Fruit fly (Drosophila melanogaster) whole organism, embryonic: ENCODE measurements around the gene RpS25.

Experiments used
- Abd-B ChIP-seq: fragments of 200-800 bp; sonication (Bioruptor generic); optimal IDR thresholded peaks from 2 replicates; lab custom pipeline; 2018; ENCODE audit warnings: missing biosample characterization, mild to moderate bottlenecking, missing genetic modification characterization, moderate library complexity
- Bdp1 ChIP-seq: fragments of 200-800 bp; sonication (Bioruptor generic); optimal IDR thresholded peaks from 3 replicates; lab custom pipeline; 2016; ENCODE audit warnings: missing biosample characterization, missing genetic modification characterization
- CG10979 ChIP-seq: fragments of 200-800 bp; sonication (Bioruptor generic); optimal IDR thresholded peaks from 2 replicates; lab custom pipeline; 2018; ENCODE audit warnings: missing biosample characterization, mild to moderate bottlenecking, missing genetic modification characterization, moderate library complexity
- CG12155 ChIP-seq: fragments of 200-800 bp; sonication (Bioruptor generic); optimal IDR thresholded peaks from 3 replicates; lab custom pipeline; 2016; ENCODE audit warnings: missing biosample characterization, missing genetic modification characterization
- CG12299 ChIP-seq: fragments of 200-800 bp; sonication (Bioruptor generic); optimal IDR thresholded peaks from 2 replicates; lab custom pipeline; 2018; ENCODE audit warnings: missing biosample characterization, mild to moderate bottlenecking, missing genetic modification characterization
- CG12744 ChIP-seq: fragments of 200-800 bp; sonication (Bioruptor generic); optimal IDR thresholded peaks from 2 replicates; lab custom pipeline; 2016; ENCODE audit warnings: missing biosample characterization, missing genetic modification characterization
- CG13123 ChIP-seq: fragments of 200-800 bp; sonication (Bioruptor generic); optimal IDR thresholded peaks from 2 replicates; lab custom pipeline; 2016; ENCODE audit warnings: missing biosample characterization, missing genetic modification characterization
- CG15479 ChIP-seq: fragments of 200-800 bp; sonication (Bioruptor generic); optimal IDR thresholded peaks from 3 replicates; lab custom pipeline; 2019; ENCODE audit warnings: missing biosample characterization, mild to moderate bottlenecking, missing genetic modification characterization, moderate library complexity
- CG15514 ChIP-seq: fragments of 200-800 bp; sonication (Bioruptor generic); optimal IDR thresholded peaks from 3 replicates; lab custom pipeline; 2017; ENCODE audit warnings: missing biosample characterization, missing genetic modification characterization, mild to moderate bottlenecking, moderate library complexity, missing genetic modification reagents
- CG17328 ChIP-seq: fragments of 200-800 bp; sonication (Bioruptor generic); IDR thresholded peaks from 2 replicates; pipeline ENCODE4 v1.3.6; 2022; ENCODE audit warnings: missing biosample characterization, missing genetic modification characterization
- CG2199 ChIP-seq: fragments of 200-800 bp; sonication (Bioruptor generic); IDR thresholded peaks from 3 replicates; pipeline ENCODE4 v1.3.6; 2022; ENCODE audit warnings: missing biosample characterization, missing genetic modification characterization
- CG32532 ChIP-seq: fragments of 200-800 bp; sonication (Bioruptor generic); IDR thresholded peaks from 2 replicates; pipeline ENCODE4 v1.3.6; 2022; ENCODE audit warnings: missing biosample characterization, missing genetic modification characterization
- CG4820 ChIP-seq: fragments of 200-800 bp; sonication (Bioruptor generic); optimal IDR thresholded peaks from 3 replicates; lab custom pipeline; 2016; ENCODE audit warnings: missing biosample characterization, missing genetic modification characterization
- CG6654 ChIP-seq: fragments of 200-800 bp; sonication (Bioruptor generic); optimal IDR thresholded peaks from 2 replicates; lab custom pipeline; 2017; ENCODE audit warnings: missing biosample characterization, mild to moderate bottlenecking, missing genetic modification characterization
- CG6791 ChIP-seq: fragments of 200-800 bp; sonication (Bioruptor generic); IDR thresholded peaks from 3 replicates; pipeline ENCODE4 v1.3.6; 2022; ENCODE audit warnings: missing biosample characterization, missing genetic modification characterization; ENCODE audit not compliant: partially characterized antibody
- CG6854 ChIP-seq: fragments of 200-800 bp; sonication (Bioruptor generic); optimal IDR thresholded peaks from 3 replicates; lab custom pipeline; 2017; ENCODE audit warnings: missing biosample characterization, mild to moderate bottlenecking, missing genetic modification characterization
- CG8290 ChIP-seq, 3 experiments: fragments of 200-800 bp; sonication (Bioruptor generic); optimal IDR thresholded peaks; 2 replicates each; lab custom pipeline; 2016 to 2019; ENCODE audit warnings: missing biosample characterization in 3 of 3, missing genetic modification characterization in 3 of 3, mild to moderate bottlenecking in 2 of 3, moderate library complexity in 1 of 3
- Dbx ChIP-seq: fragments of 200-800 bp; sonication (Bioruptor generic); IDR thresholded peaks from 3 replicates; pipeline ENCODE4 v1.3.6; 2022; ENCODE audit warnings: missing biosample characterization, missing genetic modification characterization
- Doc3 ChIP-seq: fragments of 200-800 bp; sonication (Bioruptor generic); IDR thresholded peaks from 3 replicates; pipeline ENCODE4 v1.3.6; 2022; ENCODE audit warnings: missing biosample characterization, missing genetic modification characterization; ENCODE audit not compliant: partially characterized antibody
- Drgx ChIP-seq: fragments of 200-800 bp; sonication (Bioruptor generic); IDR thresholded peaks from 2 replicates; pipeline ENCODE4 v1.3.6; 2022; ENCODE audit warnings: missing biosample characterization, missing genetic modification characterization
- E2f1 ChIP-seq: fragments of 200-800 bp; sonication (Bioruptor generic); IDR thresholded peaks from 2 replicates; pipeline ENCODE4 v1.3.6; 2022; ENCODE audit warnings: missing biosample characterization, missing genetic modification characterization
- Fer1 ChIP-seq: fragments of 200-800 bp; sonication (Bioruptor generic); optimal IDR thresholded peaks from 2 replicates; lab custom pipeline; 2017; ENCODE audit warnings: missing biosample characterization, mild to moderate bottlenecking, missing genetic modification characterization
- GATAe ChIP-seq: fragments of 200-800 bp; sonication (Bioruptor generic); conservative IDR thresholded peaks from 2 replicates; pipeline ENCODE4 v1.3.6; 2022; ENCODE audit warnings: missing biosample characterization, missing genetic modification characterization
- HHEX ChIP-seq: fragments of 200-800 bp; sonication (Bioruptor generic); optimal IDR thresholded peaks from 3 replicates; lab custom pipeline; 2017; ENCODE audit warnings: missing biosample characterization, mild to moderate bottlenecking, missing genetic modification characterization, missing genetic modification reagents
- HLH4C ChIP-seq: fragments of 200-800 bp; sonication (Bioruptor generic); IDR thresholded peaks from 3 replicates; pipeline ENCODE4 v1.3.6; 2022; ENCODE audit warnings: missing biosample characterization, missing genetic modification characterization; ENCODE audit not compliant: partially characterized antibody
- Hr3 ChIP-seq: fragments of 200-800 bp; sonication (Bioruptor generic); optimal IDR thresholded peaks from 3 replicates; lab custom pipeline; 2016; ENCODE audit warnings: missing biosample characterization, missing genetic modification characterization
- Hr78 ChIP-seq, 2 experiments: fragments of 200-800 bp in 1 of 2; fragments of >200 bp in 1 of 2; sonication (Bioruptor generic) in 1 of 2; optimal IDR thresholded peaks; 2 replicates each; lab custom pipeline; 2017 to 2019; ENCODE audit warnings: missing biosample characterization in 2 of 2, missing genetic modification characterization in 2 of 2, mild to moderate bottlenecking in 1 of 2, moderate library complexity in 1 of 2
- Pdp1 ChIP-seq, 2 experiments: fragments of 200-800 bp; sonication (Bioruptor generic); optimal IDR thresholded peaks; 3 replicates each; lab custom pipeline; 2016; ENCODE audit warnings: missing biosample characterization in 2 of 2, missing genetic modification characterization in 2 of 2, mild to moderate bottlenecking in 1 of 2, moderate library complexity in 1 of 2
- Ptx1 ChIP-seq: fragments of 200-800 bp; sonication (Bioruptor generic); IDR thresholded peaks from 2 replicates; pipeline ENCODE4 v1.3.6; 2022; ENCODE audit warnings: missing biosample characterization, missing genetic modification characterization
- Side ChIP-seq: fragments of 200-800 bp; sonication (Bioruptor generic); optimal IDR thresholded peaks from 2 replicates; lab custom pipeline; 2016; ENCODE audit warnings: missing biosample characterization, missing genetic modification characterization
- ab ChIP-seq: fragments of 200-800 bp; sonication (Bioruptor generic); optimal IDR thresholded peaks from 2 replicates; lab custom pipeline; 2016; ENCODE audit warnings: missing biosample characterization, missing genetic modification characterization
- al ChIP-seq: fragments of 200-800 bp; sonication (Bioruptor generic); IDR thresholded peaks from 2 replicates; pipeline ENCODE4 v1.3.6; 2022; ENCODE audit warnings: missing biosample characterization, missing genetic modification characterization
- bcd ChIP-seq: fragments of 200-800 bp; sonication (Bioruptor generic); optimal IDR thresholded peaks from 2 replicates; lab custom pipeline; 2017; ENCODE audit warnings: missing biosample characterization, mild to moderate bottlenecking, missing genetic modification characterization
- crp ChIP-seq, 2 experiments: fragments of 200-800 bp; sonication (Bioruptor generic); optimal IDR thresholded peaks; 2 replicates in 1 of 2; 3 replicates in 1 of 2; lab custom pipeline; 2017; ENCODE audit warnings: missing biosample characterization in 2 of 2, missing genetic modification characterization in 2 of 2, mild to moderate bottlenecking in 1 of 2, moderate library complexity in 1 of 2
- exex ChIP-seq: fragments of 200-800 bp; sonication (Bioruptor generic); optimal IDR thresholded peaks from 4 replicates; lab custom pipeline; 2018; ENCODE audit warnings: missing biosample characterization, mild to moderate bottlenecking, missing genetic modification characterization, moderate library complexity
- ftz-f1 ChIP-seq: fragments of 200-800 bp; sonication (Bioruptor generic); optimal IDR thresholded peaks from 2 replicates; lab custom pipeline; 2016; ENCODE audit warnings: missing biosample characterization, missing genetic modification characterization
- gcm2 ChIP-seq: fragments of 200-800 bp; sonication (Bioruptor generic); optimal IDR thresholded peaks from 2 replicates; lab custom pipeline; 2016; ENCODE audit warnings: missing biosample characterization, missing genetic modification characterization
- grn ChIP-seq: fragments of 200-800 bp; sonication (Bioruptor generic); optimal IDR thresholded peaks from 3 replicates; lab custom pipeline; 2017; ENCODE audit warnings: missing biosample characterization, missing genetic modification characterization
- kay ChIP-seq: fragments of 200-800 bp; sonication (Bioruptor generic); optimal IDR thresholded peaks from 2 replicates; lab custom pipeline; 2016; ENCODE audit warnings: missing biosample characterization, missing genetic modification characterization
- lola ChIP-seq, 3 experiments: fragments of >200 bp in 2 of 3; fragments of 200-800 bp in 1 of 3; sonication (Bioruptor generic) in 1 of 3; optimal IDR thresholded peaks; 2 replicates each; lab custom pipeline; 2017 to 2019; ENCODE audit warnings: missing biosample characterization in 3 of 3, missing genetic modification characterization in 3 of 3, mild to moderate bottlenecking in 1 of 3, moderate library complexity in 1 of 3
- luna ChIP-seq: fragments of 200-800 bp; sonication (Bioruptor generic); optimal IDR thresholded peaks from 2 replicates; lab custom pipeline; 2016; ENCODE audit warnings: missing biosample characterization, missing genetic modification characterization
- mam ChIP-seq: fragments of 200-800 bp; sonication (Bioruptor generic); optimal IDR thresholded peaks from 3 replicates; lab custom pipeline; 2016; ENCODE audit warnings: missing biosample characterization, missing genetic modification characterization
- mirr ChIP-seq: fragments of 200-800 bp; sonication (Bioruptor generic); optimal IDR thresholded peaks from 3 replicates; lab custom pipeline; 2018; ENCODE audit warnings: missing biosample characterization, mild to moderate bottlenecking, missing genetic modification characterization
- nerfin-2 ChIP-seq: fragments of 200-800 bp; sonication (Bioruptor generic); IDR thresholded peaks from 2 replicates; pipeline ENCODE4 v1.3.6; 2022; ENCODE audit warnings: missing biosample characterization, missing genetic modification characterization; ENCODE audit not compliant: partially characterized antibody
- sens ChIP-seq: fragments of 200-800 bp; sonication (Bioruptor generic); peaks from one replicate; lab custom pipeline; 2016; ENCODE audit warnings: missing biosample characterization, missing genetic modification characterization
- tgo ChIP-seq: fragments of 200-800 bp; sonication (Bioruptor generic); IDR thresholded peaks from 3 replicates; pipeline ENCODE4 v1.3.6; 2022; ENCODE audit warnings: missing biosample characterization, missing genetic modification characterization
- trh ChIP-seq: fragments of 200-800 bp; sonication (Bioruptor generic); optimal IDR thresholded peaks from 2 replicates; lab custom pipeline; 2016; ENCODE audit warnings: missing biosample characterization, missing genetic modification characterization
- zen2 ChIP-seq: fragments of 200-800 bp; sonication (Bioruptor generic); IDR thresholded peaks from 3 replicates; pipeline ENCODE4 v1.3.6; 2022; ENCODE audit warnings: missing biosample characterization, missing genetic modification characterization; ENCODE audit not compliant: partially characterized antibody

The RpS25 gene

dm6 chr3R:11243057-11243740 lies 27.1 kb upstream of the RpS25 start (continued):
- TF ChIP-seq CG6791 (GFP tag; lab: Robert Waterston, UW) (no peak), CG2199 (GFP tag; lab: Robert Waterston, UW) (no peak), CG15514 (GFP tag; lab: Kevin White, UChicago) (peak; percentile 55), Doc3 (GFP tag; lab: Robert Waterston, UW) (0 out of 3 replicates have a peak, but pooled peaks have one; percentile 17), Hr78 (GFP tag; optimal IDR thresholded peaks at IDR 0.05; lab: Kevin White, UChicago) (peak in 1 of 2 experiments; percentile 63), Dbx (GFP tag; lab: Robert Waterston, UW) (no peak), nerfin-2 (no peak), CG10979 (tag; lab: Kevin White, UChicago) (peak; percentile 49), CG12155 (GFP tag; lab: Kevin White, UChicago) (no peak), al (GFP tag; lab: Robert Waterston, UW) (0 out of 2 replicates have a peak, but pooled peaks have one; percentile 20), CG4820 (GFP tag; lab: Kevin White, UChicago) (peak; percentile 20), Ptx1 (GFP tag; lab: Robert Waterston, UW) (peak; percentile 38; the same call in 1 of the 2 replicates), zen2 (GFP tag; lab: Robert Waterston, UW) (no peak), sens (GFP tag; lab: Kevin White, UChicago) (peak; percentile 88), CG8290 (GFP tag; optimal IDR thresholded peaks at IDR 0.05; lab: Kevin White, UChicago) (peak; percentile 11), CG8290 (tag; optimal IDR thresholded peaks at IDR 0.05; lab: Kevin White, UChicago) (peak in 1 of 2 experiments; percentile 13), HHEX (peak; percentile 38), HLH4C (GFP tag; lab: Robert Waterston, UW) (no peak), CG6654 (no peak), CG6854 (GFP tag; lab: Kevin White, UChicago) (peak; percentile 60), Side (peak; percentile 13), bcd (peak; percentile 20), lola (GFP tag; optimal IDR thresholded peaks at IDR 0.05; lab: Kevin White, UChicago) (no peak), luna (GFP tag; lab: Kevin White, UChicago) (no peak), Abd-B (GFP tag; lab: Kevin White, UChicago) (no peak), ab (GFP tag; lab: Kevin White, UChicago) (no peak), crp (GFP tag; optimal IDR thresholded peaks at IDR 0.05; lab: Kevin White, UChicago) (peak in 1 of 2 experiments; percentile 69), Pdp1 (GFP tag; optimal IDR thresholded peaks at IDR 0.05; lab: Kevin White, UChicago) (peak in 1 of 2 experiments; percentile 97), CG15479 (GFP tag; lab: Kevin White, UChicago) (no peak), E2f1 (GFP tag; lab: Robert Waterston, UW) (peak; percentile 47; the same call in 1 of the 2 replicates), Fer1 (GFP tag; lab: Kevin White, UChicago) (peak; percentile 77), CG12299 (tag; lab: Kevin White, UChicago) (peak; percentile 36), kay (peak; percentile 18), CG13123 (GFP tag; lab: Kevin White, UChicago) (no peak), trh (no peak), gcm2 (GFP tag; lab: Kevin White, UChicago) (no peak), Bdp1 (no peak), Hr3 (GFP tag; lab: Kevin White, UChicago) (no peak), GATAe (GFP tag; lab: Robert Waterston, UW) (no peak), grn (GFP tag; lab: Kevin White, UChicago) (peak; percentile 5), mam (GFP tag; lab: Kevin White, UChicago) (peak; percentile 45), ftz-f1 (GFP tag; lab: Kevin White, UChicago) (peak; percentile 17), Drgx (GFP tag; lab: Robert Waterston, UW) (no peak), tgo (GFP tag; lab: Robert Waterston, UW) (0 out of 3 replicates have a peak, but pooled peaks have one; percentile 27), CG17328 (GFP tag; lab: Robert Waterston, UW) (no peak), mirr (GFP tag; lab: Kevin White, UChicago) (peak; percentile 47), exex (peak; percentile 91), CG12744 (GFP tag; lab: Kevin White, UChicago) (no peak), CG32532 (GFP tag; lab: Robert Waterston, UW) (peak; percentile 44; the same call in 1 of the 2 replicates)
